Worm (Caenorhabditis elegans): ENCODE measurements around the gene exc-6.

The exc-6 gene

ce11 chrIII:1136827-1137378 lies 33.9 kb downstream of the exc-6 start:
- TF ChIP-seq unc-62 (GFP tag; optimal IDR thresholded peaks at IDR 0.05) = no peak

ce11 chrIII:1142798-1143197 lies 39.8 kb downstream of the exc-6 start, which contains the start of gene smr-1:
Gene smr-1, plus strand, starts transcription at chrIII:1143172.
- TF ChIP-seq unc-62 (GFP tag; optimal IDR thresholded peaks at IDR 0.05) = no peak

DNA sequence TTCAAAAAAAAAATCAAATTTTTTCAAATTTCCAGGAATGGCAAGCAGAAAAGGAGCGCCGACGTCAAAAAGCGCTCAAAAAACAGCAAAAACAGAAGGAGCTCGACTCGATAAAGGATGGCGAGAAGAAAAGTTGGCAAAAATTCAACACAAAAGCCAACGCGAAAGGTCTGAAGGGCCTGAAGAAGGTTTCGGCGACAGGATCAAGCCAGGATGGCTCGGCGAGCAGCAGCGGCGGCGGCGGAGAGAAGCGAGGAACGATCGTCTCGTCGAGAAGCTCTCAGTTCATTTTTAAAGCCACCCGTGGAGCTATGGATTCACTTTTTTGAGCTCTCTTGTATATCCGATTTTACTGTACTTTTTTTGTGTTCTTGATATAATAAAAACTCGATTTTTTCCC lies 41.8 kb downstream of the exc-6 start:
- no peak for TF ChIP-seq unc-62 (GFP tag; optimal IDR thresholded peaks at IDR 0.05)

DNA sequence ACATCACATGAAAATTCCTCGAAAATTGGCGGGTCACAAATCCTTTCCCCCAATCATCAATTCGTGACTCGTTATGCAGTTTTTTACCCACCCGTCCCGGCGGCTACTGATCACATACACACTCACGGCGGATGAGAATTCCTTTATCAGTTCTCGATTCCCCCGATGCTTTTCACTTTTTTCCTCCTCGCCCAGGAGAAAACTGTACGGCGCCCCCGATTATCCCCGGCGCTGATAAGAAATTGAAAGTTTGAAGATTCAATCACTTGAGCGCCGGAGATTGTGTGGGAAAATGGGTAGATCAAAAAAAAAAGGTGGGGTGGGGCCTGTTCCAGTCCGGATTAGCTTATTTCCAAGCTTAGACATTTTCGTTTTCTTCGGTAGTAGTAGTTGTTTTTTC lies 44.9 kb downstream of the exc-6 start:
- no peak for TF ChIP-seq unc-62 (GFP tag; optimal IDR thresholded peaks at IDR 0.05)

DNA sequence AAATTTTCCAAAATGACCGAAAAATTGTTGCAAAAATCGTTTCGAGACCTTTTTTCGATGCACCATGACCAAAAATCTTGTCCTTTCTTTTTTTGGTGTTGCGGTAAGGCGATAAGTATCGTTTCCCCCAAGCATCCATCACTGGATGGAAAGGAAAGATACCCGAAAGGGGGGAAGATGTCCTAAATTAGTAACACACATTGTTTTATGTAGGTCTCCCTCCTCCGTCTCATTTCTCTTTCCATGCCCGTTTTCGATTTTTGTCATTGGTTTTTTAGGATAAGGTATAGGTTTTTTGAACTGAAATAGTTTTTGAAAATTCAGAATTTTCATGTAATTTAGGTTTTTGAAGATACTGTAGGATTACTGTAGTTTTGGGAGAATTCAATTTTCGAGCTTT lies 46.5 kb downstream of the exc-6 start:
- no peak for TF ChIP-seq unc-62 (GFP tag; optimal IDR thresholded peaks at IDR 0.05)

ce11 chrIII:1151680-1152079 lies 48.7 kb downstream of the exc-6 start, which contains the start of gene cdh-12:
Gene cdh-12, plus strand, starts transcription at chrIII:1152044.
- no peak for TF ChIP-seq unc-62 (GFP tag; optimal IDR thresholded peaks at IDR 0.05)

Data from whole organism, dauer.